Worm (Caenorhabditis elegans) whole organism, L4 larva: Measurements from ENCODE around the gene F23H12.5.

Experiments used
- ama-1 ChIP-seq: fragments of 150-350 bp; optimal IDR thresholded peaks from 2 replicates; lab custom pipeline; 2014; ENCODE audit warnings: inconsistent platforms, mixed read lengths
- cey-2 ChIP-seq: sonication (generic microtip); optimal IDR thresholded peaks from 3 replicates; lab custom pipeline; 2017; ENCODE audit warnings: missing genetic modification characterization, mild to moderate bottlenecking, missing compliant biosample characterization, antibody characterized with exemption, borderline replicate concordance; ENCODE audit not compliant: insufficient read depth
- fkh-10 ChIP-seq: fragments of 150-350 bp; optimal IDR thresholded peaks from 2 replicates; lab custom pipeline; 2014; ENCODE audit warnings: missing biosample characterization, missing genetic modification reagents, missing genetic modification characterization
- fos-1 ChIP-seq: fragments of 150-350 bp; optimal IDR thresholded peaks from 2 replicates; lab custom pipeline; 2014; ENCODE audit warnings: missing biosample characterization, missing genetic modification characterization
- hif-1 ChIP-seq, 2 experiments: sonication (generic microtip); optimal IDR thresholded peaks; 2 replicates each; lab custom pipeline; 2016 to 2017; ENCODE audit warnings: missing compliant biosample characterization in 2 of 2, missing genetic modification characterization in 2 of 2, missing genetic modification reagents in 2 of 2, missing genotype in 2 of 2, mild to moderate bottlenecking in 1 of 2
- lsy-2 ChIP-seq, 2 experiments: fragments of 150-350 bp in 1 of 2; sonication (generic microtip) in 1 of 2; optimal IDR thresholded peaks; 2 replicates each; lab custom pipeline; 2014 to 2017; ENCODE audit warnings: missing biosample characterization in 2 of 2, missing genetic modification characterization in 2 of 2
- mep-1 ChIP-seq: fragments of 150-350 bp; sonication (generic microtip); optimal IDR thresholded peaks from 3 replicates; lab custom pipeline; 2014; ENCODE audit warnings: missing biosample characterization, missing genetic modification characterization
- nhr-102 ChIP-seq: sonication (generic microtip); optimal IDR thresholded peaks from 2 replicates; lab custom pipeline; 2016; ENCODE audit warnings: mild to moderate bottlenecking, missing genetic modification characterization, moderate library complexity, missing compliant biosample characterization
- nhr-25 ChIP-seq: sonication (generic microtip); optimal IDR thresholded peaks from 2 replicates; lab custom pipeline; 2017; ENCODE audit warnings: missing genetic modification characterization, mild to moderate bottlenecking, missing compliant biosample characterization, antibody characterized with exemption, moderate library complexity, borderline replicate concordance; ENCODE audit not compliant: insufficient read depth
- skn-1 ChIP-seq: fragments of 150-350 bp; optimal IDR thresholded peaks from 2 replicates; lab custom pipeline; 2014; ENCODE audit warnings: missing biosample characterization, missing genetic modification characterization
- unc-130 ChIP-seq: sonication (generic microtip); optimal IDR thresholded peaks from 2 replicates; lab custom pipeline; 2016; ENCODE audit warnings: missing genetic modification reagents, missing genetic modification characterization, missing compliant biosample characterization
- unc-39 ChIP-seq: sonication (generic microtip); optimal IDR thresholded peaks from 2 replicates; lab custom pipeline; 2017; ENCODE audit warnings: missing biosample characterization, missing genetic modification characterization
- ztf-11 ChIP-seq: fragments of 150-350 bp; optimal IDR thresholded peaks from 2 replicates; lab custom pipeline; 2014; ENCODE audit warnings: missing biosample characterization, missing genetic modification characterization

DNA sequence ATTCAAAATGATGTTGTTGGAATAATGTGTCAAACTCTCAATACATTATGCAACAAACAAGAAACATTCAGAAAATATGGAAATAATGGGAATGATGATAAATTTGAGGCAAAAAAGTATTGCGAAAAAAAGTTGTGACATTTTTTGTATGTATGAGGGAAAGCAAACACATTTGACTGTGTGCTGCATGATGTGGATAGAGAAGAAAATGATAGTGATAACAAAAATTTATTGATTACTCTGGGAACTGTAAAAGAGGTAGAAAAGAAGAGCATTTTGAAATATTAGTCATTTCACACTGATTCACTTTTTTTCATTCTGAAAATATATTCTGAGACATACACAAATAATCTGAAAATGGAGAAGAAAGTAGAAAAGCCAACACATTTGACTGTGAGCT, 10.6 kb upstream of the F23H12.5 start:
- TF ChIP-seq lsy-2 (tag; optimal IDR thresholded peaks at IDR 0.05; lab: Kevin White, UChicago) (no peak), nhr-102 (tag; lab: Kevin White, UChicago) (no peak), hif-1 (tag; optimal IDR thresholded peaks at IDR 0.05; lab: Kevin White, UChicago) (no peak), unc-130 (GFP tag; lab: Kevin White, UChicago) (no peak), skn-1 (tag; lab: Kevin White, UChicago) (no peak), cey-2 (tag; lab: Kevin White, UChicago) (no peak), fos-1 (tag; lab: Kevin White, UChicago) (no peak), nhr-25 (tag; lab: Kevin White, UChicago) (no peak), ztf-11 (tag; lab: Kevin White, UChicago) (no peak), unc-39 (no peak), ama-1 (lab: Kevin White, UChicago) (no peak), mep-1 (tag; lab: Kevin White, UChicago) (no peak), fkh-10 (GFP tag; lab: Kevin White, UChicago) (no peak)
